Fruit fly (Drosophila melanogaster): Measurements from ENCODE around the gene Kots.

Gene Kots

DNA sequence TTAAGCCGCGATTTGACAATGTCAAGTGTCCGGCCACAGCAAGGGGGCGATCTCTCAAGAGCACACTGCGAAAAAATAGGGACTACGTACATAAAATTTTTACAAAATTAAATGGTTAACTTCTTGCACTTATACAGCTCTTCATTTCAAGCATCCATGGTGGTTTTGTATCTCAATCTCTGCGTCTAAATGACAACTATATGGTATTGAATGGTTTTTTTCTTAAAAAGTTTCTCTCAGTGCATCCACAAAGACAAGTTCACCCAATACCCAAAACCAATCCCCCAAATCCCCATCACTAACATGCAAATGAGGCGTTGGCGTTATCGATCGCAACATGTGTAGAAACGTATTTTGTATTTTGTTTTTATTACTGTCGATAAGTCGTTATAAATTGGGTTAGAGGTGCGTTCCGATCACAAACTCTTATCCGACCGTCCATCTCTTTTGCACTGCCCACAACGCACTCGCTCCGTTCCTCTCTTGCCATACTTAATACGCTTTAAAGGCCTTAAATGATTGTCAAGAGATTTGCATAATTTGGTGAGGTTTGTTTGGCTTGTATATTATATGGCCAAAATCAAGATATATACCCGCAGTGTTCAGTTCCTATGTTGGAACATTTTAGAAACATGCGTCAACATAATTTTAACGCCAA lies 49.1 kb downstream of the Kots start (continued):
- peak; percentile 62 for TF ChIP-seq CG14050 (GFP tag; IDR thresholded peaks at IDR 0.05)
- no peak for TF ChIP-seq CG42726 (GFP tag; IDR thresholded peaks at IDR 0.05; ENCODE audit: partially characterized antibody)
- peak; percentile 84 for TF ChIP-seq CG11695 (GFP tag; IDR thresholded peaks at IDR 0.05)
- TF ChIP-seq CG2889 (GFP tag; IDR thresholded peaks at IDR 0.05): no peak
- peak; percentile 45 for TF ChIP-seq NC2α (GFP tag; optimal IDR thresholded peaks at IDR 0.05)
- TF ChIP-seq CG17359 (tag; optimal IDR thresholded peaks at IDR 0.05): peak; percentile 81
- peak; percentile 56 for TF ChIP-seq tio (GFP tag; optimal IDR thresholded peaks at IDR 0.05)
- peak; percentile 67 for TF ChIP-seq CG10267 (tag; optimal IDR thresholded peaks at IDR 0.05)
- TF ChIP-seq Gug (GFP tag; IDR thresholded peaks at IDR 0.05): peak; percentile 61; the same call in 2 of the 4 replicates
- TF ChIP-seq dmrt99B (tag; optimal IDR thresholded peaks at IDR 0.05): peak; percentile 88
- TF ChIP-seq CG13296 (GFP tag; optimal IDR thresholded peaks at IDR 0.05): peak; percentile 66
- peak; percentile 36 for TF ChIP-seq CG2116 (GFP tag; optimal IDR thresholded peaks at IDR 0.05)
- TF ChIP-seq sisA (GFP tag; IDR thresholded peaks at IDR 0.05): peak; percentile 79
- TF ChIP-seq bigmax (GFP tag; optimal IDR thresholded peaks at IDR 0.05): no peak
- TF ChIP-seq CG15601 (tag; optimal IDR thresholded peaks at IDR 0.05): peak; percentile 68
- peak; percentile 69 for TF ChIP-seq CG16863 (GFP tag; optimal IDR thresholded peaks at IDR 0.05)
- peak; percentile 84 for TF ChIP-seq CG17361 (GFP tag; IDR thresholded peaks at IDR 0.05)
- TF ChIP-seq CG6791 (GFP tag; IDR thresholded peaks at IDR 0.05; ENCODE audit: partially characterized antibody): no peak
- peak; percentile 84 for TF ChIP-seq CG32772 (GFP tag; IDR thresholded peaks at IDR 0.05)
- TF ChIP-seq CG2199 (GFP tag; IDR thresholded peaks at IDR 0.05): no peak
- TF ChIP-seq onecut (GFP tag; IDR thresholded peaks at IDR 0.05): peak; percentile 87
- peak; percentile 53 for TF ChIP-seq zfh2 (GFP tag; optimal IDR thresholded peaks at IDR 0.05)
- peak; percentile 66 to 83 for TF ChIP-seq Pdp1 (GFP tag; optimal IDR thresholded peaks at IDR 0.05)
- peak; percentile 32 for TF ChIP-seq Max (GFP tag; optimal IDR thresholded peaks at IDR 0.05)
- TF ChIP-seq wdn (GFP tag; IDR thresholded peaks at IDR 0.05): 0 out of 2 replicates have a peak, but pooled peaks have one; percentile 32
- TF ChIP-seq ac (GFP tag; optimal IDR thresholded peaks at IDR 0.05): no peak
- peak; percentile 18 for TF ChIP-seq CG30431 (GFP tag; optimal IDR thresholded peaks at IDR 0.05)
- peak; percentile 74 for TF ChIP-seq CG3281 (GFP tag; optimal IDR thresholded peaks at IDR 0.05)
- TF ChIP-seq Bdp1 (GFP tag; optimal IDR thresholded peaks at IDR 0.05): peak; percentile 32
- TF ChIP-seq pita (GFP tag; optimal IDR thresholded peaks at IDR 0.05): no peak
- TF ChIP-seq sim (GFP tag; IDR thresholded peaks at IDR 0.05): peak; percentile 60; the same call in 1 of the 2 replicates
- TF ChIP-seq Myb (GFP tag; optimal IDR thresholded peaks at IDR 0.05): peak; percentile 35
- peak; percentile 32 for TF ChIP-seq Mad (GFP tag; optimal IDR thresholded peaks at IDR 0.05)
- TF ChIP-seq Dref (GFP tag; IDR thresholded peaks at IDR 0.05): peak; percentile 27; the same call in 1 of the 2 replicates
- TF ChIP-seq unpg (GFP tag; optimal IDR thresholded peaks at IDR 0.05): peak; percentile 84
- TF ChIP-seq CG4328 (GFP tag; optimal IDR thresholded peaks at IDR 0.05): no peak
- TF ChIP-seq CG4730 (GFP tag; IDR thresholded peaks at IDR 0.05): peak; percentile 79
- no peak for TF ChIP-seq Hand (GFP tag; optimal IDR thresholded peaks at IDR 0.05)
- TF ChIP-seq Drgx (GFP tag; IDR thresholded peaks at IDR 0.05): no peak
- TF ChIP-seq HHEX (GFP tag; optimal IDR thresholded peaks at IDR 0.05): peak; percentile 67
- TF ChIP-seq danr (GFP tag; IDR thresholded peaks at IDR 0.05): peak; percentile 59
- TF ChIP-seq CG9437 (GFP tag; optimal IDR thresholded peaks at IDR 0.05): peak; percentile 52
- peak; percentile 50 for TF ChIP-seq CG1529 (GFP tag; optimal IDR thresholded peaks at IDR 0.05)
- TF ChIP-seq CG16813 (GFP tag; IDR thresholded peaks at IDR 0.05; ENCODE audit: partially characterized antibody): no peak
- TF ChIP-seq NC2β (GFP tag; optimal IDR thresholded peaks at IDR 0.05): peak; percentile 76
- peak; percentile 74 for TF ChIP-seq ap (GFP tag; IDR thresholded peaks at IDR 0.05)
- TF ChIP-seq CG9797 (GFP tag; optimal IDR thresholded peaks at IDR 0.05): no peak
- peak; percentile 74 for TF ChIP-seq en (GFP tag; optimal IDR thresholded peaks at IDR 0.05)
- no peak for TF ChIP-seq gfzf (GFP tag; optimal IDR thresholded peaks at IDR 0.05)
- peak; percentile 62 for TF ChIP-seq CG10462 (GFP tag; optimal IDR thresholded peaks at IDR 0.05)
